Fruit fly (Drosophila melanogaster) whole organism, embryonic: ENCODE measurements around the gene CG4953.

Experiments
- CG10431 ChIP-seq: fragments of 200-800 bp; sonication (Bioruptor generic); optimal IDR thresholded peaks from 3 replicates; lab custom pipeline; 2018; ENCODE audit warnings: missing biosample characterization, mild to moderate bottlenecking, missing genetic modification characterization
- CG10654 ChIP-seq: fragments of 200-800 bp; sonication (Bioruptor generic); optimal IDR thresholded peaks from 2 replicates; lab custom pipeline; 2016; ENCODE audit warnings: missing biosample characterization, missing genetic modification characterization
- CG12219 ChIP-seq: fragments of 200-800 bp; sonication (Bioruptor generic); optimal IDR thresholded peaks from 3 replicates; lab custom pipeline; 2018; ENCODE audit warnings: missing biosample characterization, mild to moderate bottlenecking, missing genetic modification characterization
- CG12299 ChIP-seq: fragments of 200-800 bp; sonication (Bioruptor generic); optimal IDR thresholded peaks from 2 replicates; lab custom pipeline; 2018; ENCODE audit warnings: missing biosample characterization, mild to moderate bottlenecking, missing genetic modification characterization
- CG1233 ChIP-seq: fragments of 200-800 bp; sonication (Bioruptor generic); optimal IDR thresholded peaks from 4 replicates; lab custom pipeline; 2018; ENCODE audit warnings: missing biosample characterization, mild to moderate bottlenecking, missing genetic modification characterization
- CG13424 ChIP-seq: fragments of 200-800 bp; sonication (Bioruptor generic); optimal IDR thresholded peaks from 2 replicates; lab custom pipeline; 2019; ENCODE audit warnings: missing biosample characterization, mild to moderate bottlenecking, missing genetic modification characterization, moderate library complexity
- CG14710 ChIP-seq: fragments of 200-800 bp; sonication (Bioruptor generic); optimal IDR thresholded peaks from 3 replicates; lab custom pipeline; 2019; ENCODE audit warnings: missing biosample characterization, mild to moderate bottlenecking, missing genetic modification characterization, moderate library complexity
- CG15269 ChIP-seq: fragments of 200-800 bp; sonication (Bioruptor generic); optimal IDR thresholded peaks from 2 replicates; lab custom pipeline; 2018; ENCODE audit warnings: missing biosample characterization, mild to moderate bottlenecking, missing genetic modification characterization, moderate library complexity
- CG15479 ChIP-seq: fragments of 200-800 bp; sonication (Bioruptor generic); optimal IDR thresholded peaks from 3 replicates; lab custom pipeline; 2019; ENCODE audit warnings: missing biosample characterization, mild to moderate bottlenecking, missing genetic modification characterization, moderate library complexity
- CG16813 ChIP-seq: fragments of 200-800 bp; sonication (Bioruptor generic); IDR thresholded peaks from 3 replicates; pipeline ENCODE4 v1.3.6; 2022; ENCODE audit warnings: missing biosample characterization, missing genetic modification characterization; ENCODE audit not compliant: partially characterized antibody
- CG17359 ChIP-seq: fragments of 200-800 bp; sonication (Bioruptor generic); optimal IDR thresholded peaks from 3 replicates; lab custom pipeline; 2018; ENCODE audit warnings: missing biosample characterization, mild to moderate bottlenecking, missing genetic modification characterization, moderate library complexity
- CG17612 ChIP-seq: fragments of 200-800 bp; sonication (Bioruptor generic); IDR thresholded peaks from 2 replicates; pipeline ENCODE4 v1.3.6; 2022; ENCODE audit warnings: missing biosample characterization, missing genetic modification characterization
- CG2875 ChIP-seq: fragments of 200-800 bp; sonication (Bioruptor generic); optimal IDR thresholded peaks from 2 replicates; lab custom pipeline; 2017; ENCODE audit warnings: missing biosample characterization, mild to moderate bottlenecking, missing genetic modification characterization, missing genetic modification reagents
- CG30020 ChIP-seq: fragments of 200-800 bp; optimal IDR thresholded peaks from 2 replicates; lab custom pipeline; 2019; ENCODE audit warnings: missing biosample characterization, mild to moderate bottlenecking, missing genetic modification characterization, moderate library complexity
- CG3163 ChIP-seq: fragments of 200-800 bp; sonication (Bioruptor generic); optimal IDR thresholded peaks from 3 replicates; lab custom pipeline; 2016; ENCODE audit warnings: missing biosample characterization, missing genetic modification characterization
- CG32767 ChIP-seq: fragments of 200-800 bp; sonication (Bioruptor generic); IDR thresholded peaks from 2 replicates; pipeline ENCODE4 v1.3.6; 2022; ENCODE audit warnings: missing biosample characterization, missing genetic modification characterization
- CG34422 ChIP-seq: fragments of 200-800 bp; sonication (Bioruptor generic); IDR thresholded peaks from 3 replicates; pipeline ENCODE4 v1.3.6; 2022; ENCODE audit warnings: missing biosample characterization, missing genetic modification characterization
- CG4730 ChIP-seq: fragments of 200-800 bp; sonication (Bioruptor generic); IDR thresholded peaks from 2 replicates; pipeline ENCODE4 v1.3.6; 2022; ENCODE audit warnings: missing biosample characterization, missing genetic modification characterization
- CG7839 ChIP-seq: fragments of 200-800 bp; sonication (Bioruptor generic); optimal IDR thresholded peaks from 3 replicates; lab custom pipeline; 2018; ENCODE audit warnings: missing biosample characterization, mild to moderate bottlenecking, missing genetic modification characterization, moderate library complexity
- CG7987 ChIP-seq: fragments of 200-800 bp; sonication (Bioruptor generic); optimal IDR thresholded peaks from 2 replicates; lab custom pipeline; 2018; ENCODE audit warnings: missing biosample characterization, mild to moderate bottlenecking, missing genetic modification characterization, moderate library complexity
- CG8290 ChIP-seq, 3 experiments: fragments of 200-800 bp; sonication (Bioruptor generic); optimal IDR thresholded peaks; 2 replicates each; lab custom pipeline; 2016 to 2019; ENCODE audit warnings: missing biosample characterization in 3 of 3, missing genetic modification characterization in 3 of 3, mild to moderate bottlenecking in 2 of 3, moderate library complexity in 1 of 3
- CG9727 ChIP-seq: fragments of 200-800 bp; sonication (Bioruptor generic); optimal IDR thresholded peaks from 3 replicates; lab custom pipeline; 2017; ENCODE audit warnings: missing biosample characterization, mild to moderate bottlenecking, missing genetic modification characterization
- CG9817 ChIP-seq: fragments of 200-800 bp; sonication (Bioruptor generic); optimal IDR thresholded peaks from 2 replicates; lab custom pipeline; 2018; ENCODE audit warnings: missing biosample characterization, mild to moderate bottlenecking, missing genetic modification characterization, moderate library complexity
- CHES-1-like ChIP-seq: fragments of 200-800 bp; sonication (Bioruptor generic); optimal IDR thresholded peaks from 2 replicates; lab custom pipeline; 2016; ENCODE audit warnings: missing biosample characterization, missing genetic modification characterization
- Camta ChIP-seq: fragments of 200-800 bp; sonication (Bioruptor generic); optimal IDR thresholded peaks from 2 replicates; lab custom pipeline; 2016; ENCODE audit warnings: missing biosample characterization, missing genetic modification characterization
- Deaf1 ChIP-seq: fragments of 200-800 bp; optimal IDR thresholded peaks from 3 replicates; lab custom pipeline; 2019; ENCODE audit warnings: missing biosample characterization, mild to moderate bottlenecking, missing genetic modification characterization, moderate library complexity
- Dll ChIP-seq: fragments of 200-800 bp; sonication (Bioruptor generic); IDR thresholded peaks from 4 replicates; pipeline ENCODE4 v1.3.6; 2022; ENCODE audit warnings: missing biosample characterization, missing genetic modification characterization; ENCODE audit not compliant: partially characterized antibody
- Doc3 ChIP-seq: fragments of 200-800 bp; sonication (Bioruptor generic); IDR thresholded peaks from 3 replicates; pipeline ENCODE4 v1.3.6; 2022; ENCODE audit warnings: missing biosample characterization, missing genetic modification characterization; ENCODE audit not compliant: partially characterized antibody
- H2.0 ChIP-seq: fragments of 200-800 bp; sonication (Bioruptor generic); IDR thresholded peaks from 2 replicates; pipeline ENCODE4 v1.3.6; 2022; ENCODE audit warnings: missing biosample characterization, missing genetic modification characterization
- HLH3B ChIP-seq: fragments of 200-800 bp; sonication (Bioruptor generic); IDR thresholded peaks from 2 replicates; pipeline ENCODE4 v1.3.6; 2022; ENCODE audit warnings: missing biosample characterization, missing genetic modification characterization
- HmgZ ChIP-seq: fragments of 200-800 bp; sonication (Bioruptor generic); optimal IDR thresholded peaks from 2 replicates; lab custom pipeline; 2018; ENCODE audit warnings: missing biosample characterization, mild to moderate bottlenecking, missing genetic modification characterization
- Kr ChIP-seq: fragments of 200-800 bp; sonication (Bioruptor generic); optimal IDR thresholded peaks from 2 replicates; lab custom pipeline; 2017; ENCODE audit warnings: missing biosample characterization, mild to moderate bottlenecking, missing genetic modification characterization
- Side ChIP-seq: fragments of 200-800 bp; sonication (Bioruptor generic); optimal IDR thresholded peaks from 2 replicates; lab custom pipeline; 2016; ENCODE audit warnings: missing biosample characterization, missing genetic modification characterization
- Sox100B ChIP-seq: fragments of 200-800 bp; sonication (Bioruptor generic); optimal IDR thresholded peaks from 3 replicates; lab custom pipeline; 2018; ENCODE audit warnings: missing biosample characterization, mild to moderate bottlenecking, missing genetic modification characterization
- Taf1 ChIP-seq: fragments of 200-800 bp; sonication (Bioruptor generic); IDR thresholded peaks from 2 replicates; pipeline ENCODE4 v1.3.6; 2022; ENCODE audit warnings: missing biosample characterization, missing genetic modification characterization
- Xrp1 ChIP-seq: fragments of 200-800 bp; sonication (Bioruptor generic); IDR thresholded peaks from 2 replicates; pipeline ENCODE4 v1.3.6; 2022; ENCODE audit warnings: missing biosample characterization, missing genetic modification characterization
- ac ChIP-seq: fragments of 200-800 bp; sonication (Bioruptor generic); optimal IDR thresholded peaks from 3 replicates; lab custom pipeline; 2017; ENCODE audit warnings: missing biosample characterization, mild to moderate bottlenecking, missing genetic modification characterization
- cad ChIP-seq: fragments of >200 bp; optimal IDR thresholded peaks from 2 replicates; lab custom pipeline; 2017; ENCODE audit warnings: missing biosample characterization, missing genetic modification characterization
- chm ChIP-seq: fragments of 200-800 bp; sonication (Bioruptor generic); IDR thresholded peaks from 2 replicates; pipeline ENCODE4 v1.3.6; 2022; ENCODE audit warnings: missing biosample characterization, missing genetic modification characterization
- dmrt11E ChIP-seq: fragments of 200-800 bp; sonication (Bioruptor generic); optimal IDR thresholded peaks from 3 replicates; lab custom pipeline; 2018; ENCODE audit warnings: missing biosample characterization, mild to moderate bottlenecking, missing genetic modification characterization, moderate library complexity
- eve ChIP-seq, 2 experiments: fragments of >200 bp; optimal IDR thresholded peaks; 2 replicates each; lab custom pipeline; 2017; ENCODE audit warnings: missing biosample characterization in 2 of 2, missing genetic modification characterization in 2 of 2
- fd102C ChIP-seq: fragments of 200-800 bp; sonication (Bioruptor generic); optimal IDR thresholded peaks from 2 replicates; lab custom pipeline; 2018; ENCODE audit warnings: missing biosample characterization, mild to moderate bottlenecking, missing genetic modification characterization, moderate library complexity
- inv ChIP-seq: fragments of 200-800 bp; sonication (Bioruptor generic); IDR thresholded peaks from 2 replicates; pipeline ENCODE4 v1.3.6; 2022; ENCODE audit warnings: missing biosample characterization, missing genetic modification characterization; ENCODE audit not compliant: partially characterized antibody
- lilli ChIP-seq: fragments of 200-800 bp; sonication (Bioruptor generic); optimal IDR thresholded peaks from 3 replicates; lab custom pipeline; 2016; ENCODE audit warnings: missing biosample characterization, missing genetic modification characterization
- sd ChIP-seq: fragments of 200-800 bp; sonication (Bioruptor generic); optimal IDR thresholded peaks from 3 replicates; lab custom pipeline; 2018; ENCODE audit warnings: missing biosample characterization, mild to moderate bottlenecking, missing genetic modification characterization, moderate library complexity
- sens ChIP-seq: fragments of 200-800 bp; sonication (Bioruptor generic); peaks from one replicate; lab custom pipeline; 2016; ENCODE audit warnings: missing biosample characterization, missing genetic modification characterization
- sim ChIP-seq: fragments of 200-800 bp; sonication (Bioruptor generic); IDR thresholded peaks from 2 replicates; pipeline ENCODE4 v1.3.6; 2022; ENCODE audit warnings: missing biosample characterization, missing genetic modification characterization
- stc ChIP-seq: fragments of 200-800 bp; sonication (Bioruptor generic); IDR thresholded peaks from 2 replicates; pipeline ENCODE4 v1.3.6; 2022; ENCODE audit warnings: missing biosample characterization, missing genetic modification characterization
- zen ChIP-seq: fragments of 200-800 bp; sonication (Bioruptor generic); optimal IDR thresholded peaks from 3 replicates; lab custom pipeline; 2018; ENCODE audit warnings: missing biosample characterization, mild to moderate bottlenecking, missing genetic modification characterization, moderate library complexity

CG4953 gene

dm6 chr2L:10249655-10250202 is 16.8 kb upstream of the CG4953 start (continued):
- TF ChIP-seq CG32767 (peak; percentile 69; the same call in 1 of the 2 replicates), Kr (peak; percentile 49), chm (GFP tag; lab: Robert Waterston, UW) (peak; percentile 80), Dll (GFP tag; lab: Robert Waterston, UW) (0 out of 4 replicates have a peak, but pooled peaks have one; percentile 24), Deaf1 (tag; lab: Kevin White, UChicago) (peak; percentile 81), CG4730 (GFP tag; lab: Robert Waterston, UW) (no peak), CG10654 (no peak), CG7839 (no peak), CG17359 (tag; lab: Kevin White, UChicago) (peak; percentile 34), Taf1 (GFP tag; lab: Robert Waterston, UW) (no peak), CG9727 (GFP tag; lab: Kevin White, UChicago) (no peak), cad (no peak), CG9817 (tag; lab: Kevin White, UChicago) (no peak), CG10431 (peak; percentile 19), sd (peak; percentile 76), CG12299 (peak; percentile 55), ac (GFP tag; lab: Kevin White, UChicago) (peak; percentile 73), CG16813 (GFP tag; lab: Robert Waterston, UW) (no peak), HmgZ (peak; percentile 0), eve (GFP tag; optimal IDR thresholded peaks at IDR 0.05; lab: Kevin White, UChicago) (peak in 1 of 2 experiments; percentile 91), CG15269 (tag; lab: Kevin White, UChicago) (no peak), H2.0 (no peak), CG1233 (GFP tag; lab: Kevin White, UChicago) (peak; percentile 78), zen (tag; lab: Kevin White, UChicago) (no peak), Sox100B (peak; percentile 75), stc (no peak), sim (GFP tag; lab: Robert Waterston, UW) (no peak), CG3163 (peak; percentile 11), Doc3 (no peak), CG30020 (tag; lab: Kevin White, UChicago) (peak; percentile 74), lilli (GFP tag; lab: Kevin White, UChicago) (no peak), CG34422 (GFP tag; lab: Robert Waterston, UW) (0 out of 3 replicates have a peak, but pooled peaks have one; percentile 39), dmrt11E (tag; lab: Kevin White, UChicago) (peak; percentile 39), CHES-1-like (GFP tag; lab: Kevin White, UChicago) (peak; percentile 15), CG7987 (GFP tag; lab: Kevin White, UChicago) (peak; percentile 72), Side (peak; percentile 1), CG2875 (GFP tag; lab: Kevin White, UChicago) (peak; percentile 27), CG14710 (tag; lab: Kevin White, UChicago) (peak; percentile 50), Xrp1 (peak; percentile 64), HLH3B (GFP tag; lab: Robert Waterston, UW) (peak; percentile 29; the same call in 1 of the 2 replicates), CG13424 (tag; lab: Kevin White, UChicago) (peak; percentile 34), inv (no peak), CG17612 (no peak), CG8290 (GFP tag; optimal IDR thresholded peaks at IDR 0.05; lab: Kevin White, UChicago) (peak; percentile 15), CG8290 (tag; optimal IDR thresholded peaks at IDR 0.05; lab: Kevin White, UChicago) (peak in 1 of 2 experiments; percentile 73), CG15479 (GFP tag; lab: Kevin White, UChicago) (peak; percentile 81), fd102C (GFP tag; lab: Kevin White, UChicago) (peak; percentile 46), Camta (GFP tag; lab: Kevin White, UChicago) (no peak), sens (GFP tag; lab: Kevin White, UChicago) (peak; percentile 86), CG12219 (peak; percentile 20)
